Fruit fly (Drosophila melanogaster): ENCODE data around the gene CG6454.

dm6 chr3R:24361583-24361982 lies 12.6 kb downstream of the CG6454 start, which contains the start of the genes CG5762 and CG33339:
- TF ChIP-seq CrebA (GFP tag; optimal IDR thresholded peaks at IDR 0.05; ENCODE audit: borderline replicate concordance) (no peak), dl (GFP tag; optimal IDR thresholded peaks at IDR 0.05; ENCODE audit: insufficient read depth in 1 of 2, partially characterized antibody in 2 of 2) (no peak), Jra (GFP tag; optimal IDR thresholded peaks at IDR 0.05) (no peak), lola (GFP tag; optimal IDR thresholded peaks at IDR 0.05) (no peak)
